Fruit fly (Drosophila melanogaster) whole organism, prepupa: ENCODE results near the gene CG7567.

Source experiments
- Blimp-1 ChIP-seq: fragments of 200-800 bp; sonication (Bioruptor generic); optimal IDR thresholded peaks from 3 replicates; lab custom pipeline; 2017; ENCODE audit warnings: missing biosample characterization, missing genetic modification characterization, mild to moderate bottlenecking, moderate library complexity, missing genetic modification reagents
- CG11294 ChIP-seq: fragments of 200-800 bp; sonication (Bioruptor generic); IDR thresholded peaks from 2 replicates; pipeline ENCODE4 v1.3.6; 2022; ENCODE audit warnings: missing biosample characterization, missing genetic modification characterization
- CG11902 ChIP-seq: fragments of 200-800 bp; sonication (Bioruptor generic); optimal IDR thresholded peaks from 3 replicates; lab custom pipeline; 2016; ENCODE audit warnings: missing biosample characterization, missing genetic modification characterization
- CG15336 ChIP-seq: fragments of 200-800 bp; sonication (Bioruptor generic); IDR thresholded peaks from 2 replicates; pipeline ENCODE4 v1.3.6; 2022; ENCODE audit warnings: missing biosample characterization, missing genetic modification characterization
- CG3032 ChIP-seq: fragments of 200-800 bp; optimal IDR thresholded peaks from 2 replicates; lab custom pipeline; 2019; ENCODE audit warnings: missing biosample characterization, mild to moderate bottlenecking, missing genetic modification characterization, moderate library complexity
- CG31627 ChIP-seq: fragments of 200-800 bp; sonication (Bioruptor generic); optimal IDR thresholded peaks from 3 replicates; lab custom pipeline; 2016; ENCODE audit warnings: missing biosample characterization, missing genetic modification characterization
- CG32006 ChIP-seq: fragments of 200-800 bp; sonication (Bioruptor generic); optimal IDR thresholded peaks from 3 replicates; lab custom pipeline; 2017; ENCODE audit warnings: missing biosample characterization, mild to moderate bottlenecking, missing genetic modification characterization
- CG3919 ChIP-seq: fragments of 200-800 bp; sonication (Bioruptor generic); optimal IDR thresholded peaks from 3 replicates; lab custom pipeline; 2016; ENCODE audit warnings: missing biosample characterization, missing genetic modification characterization
- CG4318 ChIP-seq: fragments of 200-800 bp; sonication (Bioruptor generic); optimal IDR thresholded peaks from 3 replicates; lab custom pipeline; 2017; ENCODE audit warnings: missing biosample characterization, mild to moderate bottlenecking, missing genetic modification characterization
- CG6276 ChIP-seq: fragments of 200-800 bp; sonication (Bioruptor generic); optimal IDR thresholded peaks from 2 replicates; lab custom pipeline; 2017; ENCODE audit warnings: missing biosample characterization, mild to moderate bottlenecking, missing genetic modification characterization
- CG6808 ChIP-seq: fragments of 200-800 bp; sonication (Bioruptor generic); optimal IDR thresholded peaks from 3 replicates; lab custom pipeline; 2017; ENCODE audit warnings: missing biosample characterization, missing genetic modification characterization, mild to moderate bottlenecking, moderate library complexity, missing genetic modification reagents
- CG6854 ChIP-seq: fragments of 200-800 bp; sonication (Bioruptor generic); optimal IDR thresholded peaks from 2 replicates; lab custom pipeline; 2017; ENCODE audit warnings: missing biosample characterization, mild to moderate bottlenecking, missing genetic modification characterization
- CG8119 ChIP-seq: fragments of 200-800 bp; sonication (Bioruptor generic); IDR thresholded peaks from 3 replicates; pipeline ENCODE4 v1.3.6; 2022; ENCODE audit warnings: missing biosample characterization, missing genetic modification characterization
- CG8319 ChIP-seq: fragments of 200-800 bp; sonication (Bioruptor generic); optimal IDR thresholded peaks from 3 replicates; lab custom pipeline; 2016; ENCODE audit warnings: missing biosample characterization, missing genetic modification characterization
- CG9139 ChIP-seq: fragments of 200-800 bp; sonication (Bioruptor generic); optimal IDR thresholded peaks from 3 replicates; lab custom pipeline; 2017; ENCODE audit warnings: missing biosample characterization, mild to moderate bottlenecking, missing genetic modification characterization
- Eip75B ChIP-seq: fragments of 200-800 bp; sonication (Bioruptor generic); optimal IDR thresholded peaks from 3 replicates; lab custom pipeline; 2016; ENCODE audit warnings: missing biosample characterization, missing genetic modification characterization
- Eip78C ChIP-seq: fragments of 200-800 bp; sonication (Bioruptor generic); peaks from one replicate; lab custom pipeline; 2016; ENCODE audit warnings: missing biosample characterization, missing genetic modification characterization
- Eip93F ChIP-seq: fragments of 200-800 bp; sonication (Bioruptor generic); optimal IDR thresholded peaks from 2 replicates; lab custom pipeline; 2016; ENCODE audit warnings: missing biosample characterization, mild to moderate bottlenecking, missing genetic modification characterization
- Ets21C ChIP-seq: fragments of 200-800 bp; sonication (Bioruptor generic); optimal IDR thresholded peaks from 3 replicates; lab custom pipeline; 2016; ENCODE audit warnings: missing biosample characterization, missing genetic modification characterization
- Ets96B ChIP-seq: fragments of 200-800 bp; optimal IDR thresholded peaks from 2 replicates; lab custom pipeline; 2019; ENCODE audit warnings: missing biosample characterization, mild to moderate bottlenecking, missing genetic modification characterization, moderate library complexity
- Gug ChIP-seq: fragments of 200-800 bp; sonication (Bioruptor generic); IDR thresholded peaks from 2 replicates; pipeline ENCODE4 v1.3.6; 2022; ENCODE audit warnings: missing biosample characterization, missing genetic modification characterization
- Hr38 ChIP-seq: sonication (Bioruptor generic); optimal IDR thresholded peaks from 2 replicates; lab custom pipeline; 2016; ENCODE audit warnings: missing biosample characterization, missing genetic modification characterization
- Hr4 ChIP-seq: fragments of 200-800 bp; sonication (Bioruptor generic); optimal IDR thresholded peaks from 3 replicates; lab custom pipeline; 2016; ENCODE audit warnings: missing biosample characterization, missing genetic modification characterization
- Lpt ChIP-seq: fragments of 200-800 bp; sonication (Bioruptor generic); optimal IDR thresholded peaks from 3 replicates; lab custom pipeline; 2016; ENCODE audit warnings: missing biosample characterization, missing genetic modification characterization
- Met ChIP-seq: fragments of 200-800 bp; sonication (Bioruptor generic); optimal IDR thresholded peaks from 3 replicates; lab custom pipeline; 2016; ENCODE audit warnings: missing biosample characterization, missing genetic modification characterization
- Smox ChIP-seq: fragments of 200-800 bp; sonication (Bioruptor generic); optimal IDR thresholded peaks from 3 replicates; lab custom pipeline; 2016; ENCODE audit warnings: missing biosample characterization, missing genetic modification characterization
- Sox102F ChIP-seq: fragments of 200-800 bp; sonication (Bioruptor generic); optimal IDR thresholded peaks from 2 replicates; lab custom pipeline; 2016; ENCODE audit warnings: missing biosample characterization, mild to moderate bottlenecking, missing genetic modification characterization
- Sox14 ChIP-seq: fragments of 200-800 bp; sonication (Bioruptor generic); optimal IDR thresholded peaks from 3 replicates; lab custom pipeline; 2016; ENCODE audit warnings: missing biosample characterization, missing genetic modification characterization
- Sox15 ChIP-seq: fragments of 200-800 bp; sonication (Bioruptor generic); optimal IDR thresholded peaks from 3 replicates; lab custom pipeline; 2016; ENCODE audit warnings: missing biosample characterization, missing genetic modification characterization
- achi ChIP-seq: fragments of 200-800 bp; sonication (Bioruptor generic); optimal IDR thresholded peaks from 3 replicates; lab custom pipeline; 2016; ENCODE audit warnings: missing biosample characterization, missing genetic modification characterization
- dac ChIP-seq: fragments of 200-800 bp; sonication (Bioruptor generic); optimal IDR thresholded peaks from 2 replicates; lab custom pipeline; 2017; ENCODE audit warnings: missing biosample characterization, mild to moderate bottlenecking, missing genetic modification characterization
- dsx ChIP-seq: fragments of 200-800 bp; optimal IDR thresholded peaks from 3 replicates; lab custom pipeline; 2019; ENCODE audit warnings: missing biosample characterization, mild to moderate bottlenecking, missing genetic modification characterization, moderate library complexity; ENCODE audit not compliant: poor library complexity, severe bottlenecking
- eg ChIP-seq: fragments of 200-800 bp; sonication (Bioruptor generic); IDR thresholded peaks from 3 replicates; pipeline ENCODE4 v1.3.6; 2022; ENCODE audit warnings: missing biosample characterization, missing genetic modification characterization
- esn ChIP-seq: fragments of 200-800 bp; sonication (Bioruptor generic); optimal IDR thresholded peaks from 2 replicates; lab custom pipeline; 2016; ENCODE audit warnings: missing biosample characterization, mild to moderate bottlenecking, missing genetic modification characterization, moderate library complexity
- fd59A ChIP-seq: fragments of 200-800 bp; sonication (Bioruptor generic); optimal IDR thresholded peaks from 2 replicates; lab custom pipeline; 2017; ENCODE audit warnings: missing biosample characterization, mild to moderate bottlenecking, missing genetic modification characterization, missing genetic modification reagents
- fd85E ChIP-seq: fragments of 200-800 bp; sonication (Bioruptor generic); optimal IDR thresholded peaks from 3 replicates; lab custom pipeline; 2016; ENCODE audit warnings: missing biosample characterization, missing genetic modification characterization
- fkh ChIP-seq: fragments of 200-800 bp; sonication (Bioruptor generic); optimal IDR thresholded peaks from 3 replicates; lab custom pipeline; 2017; ENCODE audit warnings: missing biosample characterization, mild to moderate bottlenecking, missing genetic modification characterization, moderate library complexity
- lz ChIP-seq: fragments of 200-800 bp; sonication (Bioruptor generic); optimal IDR thresholded peaks from 3 replicates; lab custom pipeline; 2016; ENCODE audit warnings: missing biosample characterization, missing genetic modification characterization
- net ChIP-seq: fragments of 200-800 bp; sonication (Bioruptor generic); optimal IDR thresholded peaks from 3 replicates; lab custom pipeline; 2016; ENCODE audit warnings: missing biosample characterization, missing genetic modification characterization
- pdm3 ChIP-seq: fragments of 200-800 bp; sonication (Bioruptor generic); optimal IDR thresholded peaks from 3 replicates; lab custom pipeline; 2016; ENCODE audit warnings: missing biosample characterization, missing genetic modification characterization
- salr ChIP-seq, 2 experiments: fragments of 200-800 bp; sonication (Bioruptor generic); optimal IDR thresholded peaks; 3 replicates each; lab custom pipeline; 2016 to 2018; ENCODE audit warnings: missing biosample characterization in 2 of 2, missing genetic modification characterization in 2 of 2, mild to moderate bottlenecking in 1 of 2
- spab ChIP-seq: fragments of 200-800 bp; sonication (Bioruptor generic); optimal IDR thresholded peaks from 2 replicates; lab custom pipeline; 2017; ENCODE audit warnings: missing biosample characterization, mild to moderate bottlenecking, missing genetic modification characterization, missing genetic modification reagents
- ss ChIP-seq, 2 experiments: fragments of 200-800 bp; sonication (Bioruptor generic); optimal IDR thresholded peaks; 2 replicates in 1 of 2; 3 replicates in 1 of 2; lab custom pipeline; 2017 to 2018; ENCODE audit warnings: mild to moderate bottlenecking in 2 of 2, missing biosample characterization in 2 of 2, missing genetic modification characterization in 2 of 2, moderate library complexity in 1 of 2
- svp ChIP-seq: fragments of 200-800 bp; sonication (Bioruptor generic); peaks from one replicate; lab custom pipeline; 2016; ENCODE audit warnings: missing biosample characterization, missing genetic modification characterization
- topi ChIP-seq: fragments of 200-800 bp; sonication (Bioruptor generic); optimal IDR thresholded peaks from 3 replicates; lab custom pipeline; 2016; ENCODE audit warnings: missing biosample characterization, missing genetic modification characterization

The CG7567 gene

dm6 chr3R:29560418-29560817 is 27.5 kb downstream of the CG7567 start:
- no peak for TF ChIP-seq achi (GFP tag; lab: Kevin White, UChicago)
- no peak for TF ChIP-seq Sox15 (GFP tag; lab: Kevin White, UChicago)
- TF ChIP-seq Ets21C (GFP tag; lab: Kevin White, UChicago) = no peak
- no peak for TF ChIP-seq fd59A (GFP tag; lab: Kevin White, UChicago)
- no peak for TF ChIP-seq Sox102F (GFP tag; lab: Kevin White, UChicago)
- no peak for TF ChIP-seq net (GFP tag; lab: Kevin White, UChicago)
- no peak for TF ChIP-seq Eip75B
- TF ChIP-seq svp (GFP tag; lab: Kevin White, UChicago) = peak; percentile 48
- no peak for TF ChIP-seq CG3032 (tag; lab: Kevin White, UChicago)
- no peak for TF ChIP-seq CG6854 (GFP tag; lab: Kevin White, UChicago)
- TF ChIP-seq Smox (GFP tag; lab: Kevin White, UChicago) = no peak
- no peak for TF ChIP-seq pdm3 (GFP tag; lab: Kevin White, UChicago)
- no peak for TF ChIP-seq CG15336 (GFP tag; lab: Robert Waterston, UW)
- TF ChIP-seq fd85E (GFP tag; lab: Kevin White, UChicago) = no peak
- no peak for TF ChIP-seq lz (GFP tag; lab: Kevin White, UChicago)
- peak; percentile 53 for TF ChIP-seq fkh (GFP tag; lab: Kevin White, UChicago)
- TF ChIP-seq CG8119 (GFP tag; lab: Robert Waterston, UW) = no peak
- no peak for TF ChIP-seq CG6276 (GFP tag; lab: Kevin White, UChicago)
- TF ChIP-seq, all 60 proteins: peak for 2

DNA sequence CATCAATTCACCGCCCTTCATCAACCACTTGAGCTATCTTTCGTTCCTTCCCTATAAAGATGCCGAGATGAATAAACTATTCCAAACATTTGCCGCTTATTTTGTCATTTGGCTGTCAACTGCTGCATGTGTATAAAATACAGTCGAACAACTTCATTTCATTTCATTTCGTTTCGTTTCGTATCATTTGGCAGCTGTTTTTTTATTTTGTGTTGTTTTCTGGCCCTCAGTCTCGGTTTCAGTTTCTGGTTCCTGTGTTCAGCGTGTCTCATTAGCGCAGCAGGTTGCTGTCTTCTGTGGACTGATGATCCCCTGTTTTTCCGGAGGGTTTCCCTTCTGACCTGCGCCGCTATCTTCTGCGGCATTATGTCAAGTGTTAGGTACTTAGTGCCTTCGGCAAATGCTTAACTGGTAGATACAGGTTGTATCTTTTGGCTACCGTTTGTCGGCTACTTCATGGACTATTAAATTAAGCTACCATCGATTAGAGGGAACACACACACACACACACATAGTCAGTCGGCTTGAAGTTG is 28.4 kb downstream of the CG7567 start:
- no peak for TF ChIP-seq Eip93F (GFP tag; lab: Kevin White, UChicago)
- TF ChIP-seq Sox102F (GFP tag; lab: Kevin White, UChicago) = no peak
- no peak for TF ChIP-seq net (GFP tag; lab: Kevin White, UChicago)
- no peak for TF ChIP-seq topi
- no peak for TF ChIP-seq esn (GFP tag; lab: Kevin White, UChicago)
- TF ChIP-seq CG8119 (GFP tag; lab: Robert Waterston, UW) = no peak
- TF ChIP-seq CG6808 (GFP tag; lab: Kevin White, UChicago) = no peak
- no peak for TF ChIP-seq Met (GFP tag; lab: Kevin White, UChicago)
- TF ChIP-seq, all 60 proteins: peak for 0

dm6 chr3R:29557555-29557954 is 30.3 kb downstream of the CG7567 start:
- TF ChIP-seq CG32006 (GFP tag; lab: Kevin White, UChicago) (no peak), CG6808 (GFP tag; lab: Kevin White, UChicago) (no peak), CG8119 (GFP tag; lab: Robert Waterston, UW) (no peak), eg (GFP tag; lab: Robert Waterston, UW) (no peak), dac (GFP tag; lab: Kevin White, UChicago) (no peak), pdm3 (GFP tag; lab: Kevin White, UChicago) (no peak), CG4318 (GFP tag; lab: Kevin White, UChicago) (no peak), CG3032 (tag; lab: Kevin White, UChicago) (no peak), salr (GFP tag; optimal IDR thresholded peaks at IDR 0.05; lab: Kevin White, UChicago) (no peak), Lpt (GFP tag; lab: Kevin White, UChicago) (no peak), achi (GFP tag; lab: Kevin White, UChicago) (no peak), Ets96B (tag; lab: Kevin White, UChicago) (no peak), topi (no peak), Sox14 (no peak), Blimp-1 (no peak), CG3919 (GFP tag; lab: Kevin White, UChicago) (no peak)

- TF ChIP-seq CG31627 (GFP tag; lab: Kevin White, UChicago) (no peak), pdm3 (GFP tag; lab: Kevin White, UChicago) (no peak), CG8319 (no peak), Hr38 (no peak), Hr4 (GFP tag; lab: Kevin White, UChicago) (no peak), fkh (GFP tag; lab: Kevin White, UChicago) (peak; percentile 58), Sox14 (peak; percentile 15), ss (GFP tag; optimal IDR thresholded peaks at IDR 0.05; lab: Kevin White, UChicago) (peak; percentile 21 to 38), CG11902 (GFP tag; lab: Kevin White, UChicago) (no peak), Gug (GFP tag; lab: Robert Waterston, UW) (no peak), CG11294 (GFP tag; lab: Robert Waterston, UW) (no peak), spab (GFP tag; lab: Kevin White, UChicago) (no peak), CG9139 (GFP tag; lab: Kevin White, UChicago) (no peak), CG3032 (tag; lab: Kevin White, UChicago) (no peak), CG6276 (GFP tag; lab: Kevin White, UChicago) (no peak), dsx (peak; percentile 54), Eip78C (GFP tag; lab: Kevin White, UChicago) (peak; percentile 64)
Measured at dm6 chr3R:29556003-29556467, 31.9 kb downstream of the CG7567 start, which contains the start of gene Dr. Gene Dr (plus strand): TSS chr3R:29556386.
